Fruit fly (Drosophila melanogaster): ENCODE results near the gene Arglu1.
A peak's percentile ranks its signal among the peaks of the same experiment; 100 is the strongest.

Gene Arglu1

dm6 chr2L:9921401-9921800 is 16.5 kb downstream of the Arglu1 start, which contains the start of gene CG4592 (continued):
- no peak for TF ChIP-seq Scr (GFP tag; IDR thresholded peaks at IDR 0.05; ENCODE audit: partially characterized antibody)
- TF ChIP-seq CG34376 (GFP tag; optimal IDR thresholded peaks at IDR 0.05) = peak; percentile 64
- peak; percentile 8 for TF ChIP-seq CG1602 (GFP tag; optimal IDR thresholded peaks at IDR 0.05)
- peak; percentile 59 for TF ChIP-seq bcd (GFP tag; optimal IDR thresholded peaks at IDR 0.05)
- TF ChIP-seq Blimp-1 (GFP tag; optimal IDR thresholded peaks at IDR 0.05) = peak; percentile 51
- TF ChIP-seq CG3847 (GFP tag; IDR thresholded peaks at IDR 0.05) = peak; percentile 40; the same call in 1 of the 2 replicates
- no peak for TF ChIP-seq E2f1 (GFP tag; IDR thresholded peaks at IDR 0.05)
- peak; percentile 79 for TF ChIP-seq zfh1 (GFP tag; IDR thresholded peaks at IDR 0.05)
- TF ChIP-seq CG11696 (GFP tag; IDR thresholded peaks at IDR 0.05) = peak; percentile 49; the same call in 1 of the 2 replicates
- 0 out of 2 replicates have a peak, but pooled peaks have one; percentile 30 for TF ChIP-seq seq (GFP tag; IDR thresholded peaks at IDR 0.05)
- peak; percentile 14; the same call in 1 of the 2 replicates for TF ChIP-seq ssp (GFP tag; IDR thresholded peaks at IDR 0.05)
- TF ChIP-seq CG1603 (tag; optimal IDR thresholded peaks at IDR 0.05) = peak; percentile 67
- TF ChIP-seq pita (GFP tag; optimal IDR thresholded peaks at IDR 0.05) = peak; percentile 14
- no peak for TF ChIP-seq Trl (optimal IDR thresholded peaks at IDR 0.05)
- TF ChIP-seq Trl (GFP tag; optimal IDR thresholded peaks at IDR 0.05) = no peak
- no peak for TF ChIP-seq CG7745 (tag; optimal IDR thresholded peaks at IDR 0.05)
- TF ChIP-seq Hsf (GFP tag; optimal IDR thresholded peaks at IDR 0.05) = peak; percentile 72
- 0 out of 3 replicates have a peak, but pooled peaks have one; percentile 34 for TF ChIP-seq Optix (GFP tag; IDR thresholded peaks at IDR 0.05)
- TF ChIP-seq Bdp1 (GFP tag; optimal IDR thresholded peaks at IDR 0.05) = peak; percentile 18
- peak; percentile 22 for TF ChIP-seq bab2 (GFP tag; optimal IDR thresholded peaks at IDR 0.05)
- TF ChIP-seq CG10209 (GFP tag; optimal IDR thresholded peaks at IDR 0.05) = peak; percentile 58
- TF ChIP-seq CG12659 (GFP tag; optimal IDR thresholded peaks at IDR 0.05) = peak; percentile 63
- TF ChIP-seq sug (tag; optimal IDR thresholded peaks at IDR 0.05) = peak; percentile 94
- TF ChIP-seq CG8924 (tag; optimal IDR thresholded peaks at IDR 0.05) = peak; percentile 75
- 0 out of 2 replicates have a peak, but pooled peaks have one; percentile 37 for TF ChIP-seq cas (GFP tag; IDR thresholded peaks at IDR 0.05)
- peak; percentile 90 for TF ChIP-seq Ets65A (GFP tag)
- no peak for TF ChIP-seq luna (GFP tag; optimal IDR thresholded peaks at IDR 0.05)
- TF ChIP-seq vvl (GFP tag; IDR thresholded peaks at IDR 0.05) = peak; percentile 86
- peak; percentile 29 for TF ChIP-seq HLH54F (GFP tag; optimal IDR thresholded peaks at IDR 0.05)
- no peak for TF ChIP-seq CG13123 (GFP tag; optimal IDR thresholded peaks at IDR 0.05)
- peak; percentile 83 for TF ChIP-seq Rfx (GFP tag; IDR thresholded peaks at IDR 0.05)
- TF ChIP-seq CG2678 (tag; optimal IDR thresholded peaks at IDR 0.05) = no peak
- peak; percentile 72 for TF ChIP-seq CG10366 (GFP tag; IDR thresholded peaks at IDR 0.05)
- TF ChIP-seq BtbVII (GFP tag; optimal IDR thresholded peaks at IDR 0.05) = peak; percentile 36
- peak; percentile 18; the same call in 1 of the 2 replicates for TF ChIP-seq Adf1 (GFP tag; IDR thresholded peaks at IDR 0.05)
- TF ChIP-seq klu (GFP tag; IDR thresholded peaks at IDR 0.05) = no peak
- TF ChIP-seq dati (GFP tag; IDR thresholded peaks at IDR 0.05) = 0 out of 2 replicates have a peak, but pooled peaks have one; percentile 35
- no peak for TF ChIP-seq Jarid2 (GFP tag; optimal IDR thresholded peaks at IDR 0.05)
- peak; percentile 90 for TF ChIP-seq ci (GFP tag; IDR thresholded peaks at IDR 0.05)
- TF ChIP-seq aop (GFP tag; IDR thresholded peaks at IDR 0.05) = no peak
- TF ChIP-seq HmgZ (tag; optimal IDR thresholded peaks at IDR 0.05) = peak; percentile 63
- peak; percentile 21 for TF ChIP-seq MESR4 (GFP tag; optimal IDR thresholded peaks at IDR 0.05)
- no peak for TF ChIP-seq peb (GFP tag; IDR thresholded peaks at IDR 0.05)
- peak; percentile 62; the same call in 1 of the 2 replicates for TF ChIP-seq HLH3B (GFP tag; IDR thresholded peaks at IDR 0.05)
- TF ChIP-seq CG14441 (GFP tag; IDR thresholded peaks at IDR 0.05) = peak; percentile 53; the same call in 1 of the 2 replicates
- peak; percentile 11; the same call in 1 of the 3 replicates for TF ChIP-seq CG34422 (GFP tag; IDR thresholded peaks at IDR 0.05)
- TF ChIP-seq CG34224 (GFP tag; IDR thresholded peaks at IDR 0.05; ENCODE audit: partially characterized antibody) = 0 out of 3 replicates have a peak, but pooled peaks have one; percentile 29
- TF ChIP-seq CG13296 (GFP tag; optimal IDR thresholded peaks at IDR 0.05) = peak; percentile 52
- no peak for TF ChIP-seq Dfd (GFP tag; optimal IDR thresholded peaks at IDR 0.05)
- TF ChIP-seq Opbp (GFP tag; IDR thresholded peaks at IDR 0.05; ENCODE audit: partially characterized antibody) = no peak
- peak; percentile 29; the same call in 1 of the 2 replicates for TF ChIP-seq CG31224 (GFP tag; IDR thresholded peaks at IDR 0.05)
